Worm (Caenorhabditis elegans) whole organism, early embryonic: ENCODE measurements around the gene C33C12.1.

Experiments used
- F13C5.2 ChIP-seq: sonication (generic microtip); optimal IDR thresholded peaks from 2 replicates; lab custom pipeline; 2017; ENCODE audit warnings: mild to moderate bottlenecking, missing genetic modification characterization, inconsistent platforms, missing compliant biosample characterization
- scrt-1 ChIP-seq: fragments of 200-800 bp; sonication (Bioruptor generic); IDR thresholded peaks from 2 replicates; pipeline ENCODE4 v1.3.6; 2022; ENCODE audit warnings: missing genetic modification characterization, missing compliant biosample characterization
- tbx-37 ChIP-seq: fragments of 200-800 bp; sonication (Bioruptor generic); conservative IDR thresholded peaks from 2 replicates; pipeline ENCODE4 v1.3.6; 2022; ENCODE audit warnings: missing genetic modification reagents, missing genetic modification characterization, missing compliant biosample characterization

- no peak for TF ChIP-seq tbx-37 (GFP tag; lab: Robert Waterston, UW)
- TF ChIP-seq F13C5.2 (tag; lab: Kevin White, UChicago): no peak
- TF ChIP-seq scrt-1 (GFP tag; lab: Robert Waterston, UW): no peak
Observed at ce11 chrII:2150485-2150985, 47.5 kb upstream of the C33C12.1 start, which contains the start of the genes C40A11.7 and C40A11.8.
